Worm (Caenorhabditis elegans): ENCODE results near the gene Y69A2AR.1.

ce11 chrIV:2618611-2619010 lies 48.2 kb upstream of the Y69A2AR.1 start, which contains the start of gene smf-3:
- TF ChIP-seq sptf-2 (GFP tag; optimal IDR thresholded peaks at IDR 0.05) (no peak), hlh-12 (tag; optimal IDR thresholded peaks at IDR 0.05) (no peak), Y95B8A.8 (GFP tag; IDR thresholded peaks at IDR 0.05) (no peak), dpff-1 (tag; optimal IDR thresholded peaks at IDR 0.05) (no peak), Y53F4B.3 (GFP tag; IDR thresholded peaks at IDR 0.05) (no peak), K11D2.4 (GFP tag; IDR thresholded peaks at IDR 0.05) (no peak), mcd-1 (GFP tag; IDR thresholded peaks at IDR 0.05) (no peak), snpc-4 (GFP tag; optimal IDR thresholded peaks at IDR 0.05) (no peak), snpc-4 (tag; optimal IDR thresholded peaks at IDR 0.05) (no peak), xnd-1 (tag; optimal IDR thresholded peaks at IDR 0.05) (no peak), tbp1 (GFP tag; optimal IDR thresholded peaks at IDR 0.05) (no peak), rec-8 (tag; optimal IDR thresholded peaks at IDR 0.05) (no peak), madf-6 (GFP tag; IDR thresholded peaks at IDR 0.05) (no peak), F10E7.11 (tag; optimal IDR thresholded peaks at IDR 0.05) (no peak)

All from whole organism, young adult.